Fruit fly (Drosophila melanogaster) whole organism, embryonic: ENCODE measurements around the gene teq.

ENCODE experiments used
- Bdp1 ChIP-seq: fragments of 200-800 bp; sonication (Bioruptor generic); optimal IDR thresholded peaks from 3 replicates; lab custom pipeline; 2016; ENCODE audit warnings: missing biosample characterization, missing genetic modification characterization
- CG10209 ChIP-seq: fragments of 200-800 bp; sonication (Bioruptor generic); optimal IDR thresholded peaks from 3 replicates; lab custom pipeline; 2017; ENCODE audit warnings: missing biosample characterization, mild to moderate bottlenecking, missing genetic modification characterization, missing genetic modification reagents
- CG10321 ChIP-seq: fragments of 200-800 bp; sonication (Bioruptor generic); IDR thresholded peaks from 2 replicates; pipeline ENCODE4 v1.3.6; 2022; ENCODE audit warnings: missing biosample characterization, missing genetic modification characterization
- CG10543 ChIP-seq: fragments of 200-800 bp; sonication (Bioruptor generic); optimal IDR thresholded peaks from 3 replicates; lab custom pipeline; 2017; ENCODE audit warnings: missing biosample characterization, mild to moderate bottlenecking, missing genetic modification characterization, moderate library complexity
- CG10565 ChIP-seq: fragments of 200-800 bp; sonication (Bioruptor generic); optimal IDR thresholded peaks from 3 replicates; lab custom pipeline; 2016; ENCODE audit warnings: missing biosample characterization, mild to moderate bottlenecking, missing genetic modification characterization
- CG10654 ChIP-seq: fragments of 200-800 bp; sonication (Bioruptor generic); optimal IDR thresholded peaks from 2 replicates; lab custom pipeline; 2016; ENCODE audit warnings: missing biosample characterization, missing genetic modification characterization
- CG11456 ChIP-seq: fragments of 200-800 bp; sonication (Bioruptor generic); IDR thresholded peaks from 3 replicates; pipeline ENCODE4 v1.3.6; 2022; ENCODE audit warnings: missing biosample characterization, missing genetic modification characterization
- CG12104 ChIP-seq: fragments of 200-800 bp; sonication (Bioruptor generic); optimal IDR thresholded peaks from 3 replicates; lab custom pipeline; 2016; ENCODE audit warnings: missing biosample characterization, missing genetic modification characterization
- CG12659 ChIP-seq: fragments of 200-800 bp; sonication (Bioruptor generic); optimal IDR thresholded peaks from 3 replicates; lab custom pipeline; 2017; ENCODE audit warnings: mild to moderate bottlenecking, missing biosample characterization, missing genetic modification reagents, missing genetic modification characterization
- CG12942 ChIP-seq: fragments of 200-800 bp; sonication (Bioruptor generic); optimal IDR thresholded peaks from 3 replicates; lab custom pipeline; 2016; ENCODE audit warnings: missing biosample characterization, missing genetic modification characterization
- CG14965 ChIP-seq: fragments of 200-800 bp; sonication (Bioruptor generic); optimal IDR thresholded peaks from 2 replicates; lab custom pipeline; 2016; ENCODE audit warnings: missing biosample characterization, missing genetic modification characterization, borderline replicate concordance
- CG15011 ChIP-seq: fragments of 200-800 bp; sonication (Bioruptor generic); optimal IDR thresholded peaks from 3 replicates; lab custom pipeline; 2018; ENCODE audit warnings: missing biosample characterization, mild to moderate bottlenecking, missing genetic modification characterization
- CG15601 ChIP-seq: fragments of 200-800 bp; sonication (Bioruptor generic); optimal IDR thresholded peaks from 3 replicates; lab custom pipeline; 2019; ENCODE audit warnings: missing biosample characterization, mild to moderate bottlenecking, missing genetic modification characterization, moderate library complexity
- CG1602 ChIP-seq: fragments of 200-800 bp; sonication (Bioruptor generic); optimal IDR thresholded peaks from 3 replicates; lab custom pipeline; 2016; ENCODE audit warnings: missing biosample characterization, missing genetic modification characterization
- CG17186 ChIP-seq: fragments of 200-800 bp; sonication (Bioruptor generic); optimal IDR thresholded peaks from 3 replicates; lab custom pipeline; 2017; ENCODE audit warnings: missing biosample characterization, missing genetic modification reagents, missing genetic modification characterization
- CG17612 ChIP-seq: fragments of 200-800 bp; sonication (Bioruptor generic); IDR thresholded peaks from 2 replicates; pipeline ENCODE4 v1.3.6; 2022; ENCODE audit warnings: missing biosample characterization, missing genetic modification characterization
- CG17829 ChIP-seq: fragments of 200-800 bp; optimal IDR thresholded peaks from 2 replicates; lab custom pipeline; 2019; ENCODE audit warnings: missing biosample characterization, mild to moderate bottlenecking, missing genetic modification characterization, moderate library complexity
- CG2199 ChIP-seq: fragments of 200-800 bp; sonication (Bioruptor generic); IDR thresholded peaks from 3 replicates; pipeline ENCODE4 v1.3.6; 2022; ENCODE audit warnings: missing biosample characterization, missing genetic modification characterization
- CG32767 ChIP-seq: fragments of 200-800 bp; sonication (Bioruptor generic); IDR thresholded peaks from 2 replicates; pipeline ENCODE4 v1.3.6; 2022; ENCODE audit warnings: missing biosample characterization, missing genetic modification characterization
- CG3281 ChIP-seq: fragments of 200-800 bp; sonication (Bioruptor generic); optimal IDR thresholded peaks from 3 replicates; lab custom pipeline; 2017; ENCODE audit warnings: missing biosample characterization, mild to moderate bottlenecking, missing genetic modification characterization
- CG7839 ChIP-seq: fragments of 200-800 bp; sonication (Bioruptor generic); optimal IDR thresholded peaks from 3 replicates; lab custom pipeline; 2018; ENCODE audit warnings: missing biosample characterization, mild to moderate bottlenecking, missing genetic modification characterization, moderate library complexity
- CG9727 ChIP-seq: fragments of 200-800 bp; sonication (Bioruptor generic); optimal IDR thresholded peaks from 3 replicates; lab custom pipeline; 2017; ENCODE audit warnings: missing biosample characterization, mild to moderate bottlenecking, missing genetic modification characterization
- HLH54F ChIP-seq: fragments of 200-800 bp; sonication (Bioruptor generic); optimal IDR thresholded peaks from 3 replicates; lab custom pipeline; 2016; ENCODE audit warnings: missing biosample characterization, missing genetic modification characterization
- HmgD ChIP-seq: fragments of 200-800 bp; sonication (Bioruptor generic); optimal IDR thresholded peaks from 3 replicates; lab custom pipeline; 2016; ENCODE audit warnings: missing biosample characterization, missing genetic modification characterization
- Hmx ChIP-seq: fragments of 200-800 bp; sonication (Bioruptor generic); optimal IDR thresholded peaks from 2 replicates; lab custom pipeline; 2016; ENCODE audit warnings: missing biosample characterization, missing genetic modification characterization
- Hr78 ChIP-seq, 2 experiments: fragments of 200-800 bp in 1 of 2; fragments of >200 bp in 1 of 2; sonication (Bioruptor generic) in 1 of 2; optimal IDR thresholded peaks; 2 replicates each; lab custom pipeline; 2017 to 2019; ENCODE audit warnings: missing biosample characterization in 2 of 2, missing genetic modification characterization in 2 of 2, mild to moderate bottlenecking in 1 of 2, moderate library complexity in 1 of 2
- NC2β ChIP-seq: fragments of 200-800 bp; sonication (Bioruptor generic); optimal IDR thresholded peaks from 2 replicates; lab custom pipeline; 2016; ENCODE audit warnings: missing biosample characterization, missing genetic modification characterization
- Poxn ChIP-seq: fragments of 200-800 bp; sonication (Bioruptor generic); IDR thresholded peaks from 2 replicates; pipeline ENCODE4 v1.3.6; 2022; ENCODE audit warnings: missing biosample characterization, missing genetic modification characterization
- Scr ChIP-seq: fragments of 200-800 bp; sonication (Bioruptor generic); IDR thresholded peaks from 2 replicates; pipeline ENCODE4 v1.3.6; 2022; ENCODE audit warnings: missing biosample characterization, missing genetic modification characterization; ENCODE audit not compliant: partially characterized antibody
- Sry-β ChIP-seq: fragments of 200-800 bp; sonication (Bioruptor generic); optimal IDR thresholded peaks from 2 replicates; lab custom pipeline; 2018; ENCODE audit warnings: missing biosample characterization, mild to moderate bottlenecking, missing genetic modification characterization, moderate library complexity
- Ssrp ChIP-seq: fragments of 200-800 bp; sonication (Bioruptor generic); optimal IDR thresholded peaks from 2 replicates; lab custom pipeline; 2018; ENCODE audit warnings: missing biosample characterization, mild to moderate bottlenecking, missing genetic modification characterization, moderate library complexity
- Stat92E ChIP-seq, 3 experiments: fragments of >200 bp in 2 of 3; fragments of 200-800 bp in 1 of 3; sonication (Bioruptor generic) in 1 of 3; optimal IDR thresholded peaks; 2 replicates each; lab custom pipeline; 2017 to 2019; ENCODE audit warnings: missing biosample characterization in 3 of 3, missing genetic modification characterization in 3 of 3, mild to moderate bottlenecking in 1 of 3, moderate library complexity in 1 of 3
- amos ChIP-seq: fragments of 200-800 bp; sonication (Bioruptor generic); IDR thresholded peaks from 2 replicates; pipeline ENCODE4 v1.3.6; 2022; ENCODE audit warnings: missing biosample characterization, missing genetic modification characterization; ENCODE audit not compliant: partially characterized antibody
- ap ChIP-seq: fragments of 200-800 bp; sonication (Bioruptor generic); IDR thresholded peaks from 2 replicates; pipeline ENCODE4 v1.3.6; 2022; ENCODE audit warnings: missing biosample characterization, missing genetic modification characterization
- ato ChIP-seq: fragments of 200-800 bp; sonication (Bioruptor generic); IDR thresholded peaks from 2 replicates; pipeline ENCODE4 v1.3.6; 2022; ENCODE audit warnings: missing biosample characterization, missing genetic modification characterization; ENCODE audit not compliant: partially characterized antibody
- bsh ChIP-seq, 2 experiments: fragments of 200-800 bp; sonication (Bioruptor generic); optimal IDR thresholded peaks; 2 replicates each; lab custom pipeline; 2017 to 2018; ENCODE audit warnings: mild to moderate bottlenecking in 2 of 2, missing biosample characterization in 2 of 2, missing genetic modification characterization in 2 of 2, moderate library complexity in 1 of 2
- dm ChIP-seq: fragments of 200-800 bp; sonication (Bioruptor generic); optimal IDR thresholded peaks from 3 replicates; lab custom pipeline; 2016; ENCODE audit warnings: missing biosample characterization, missing genetic modification characterization
- ewg ChIP-seq: fragments of 200-800 bp; sonication (Bioruptor generic); optimal IDR thresholded peaks from 3 replicates; lab custom pipeline; 2017; ENCODE audit warnings: mild to moderate bottlenecking, missing biosample characterization, missing genetic modification reagents, missing genetic modification characterization
- ham ChIP-seq: fragments of 200-800 bp; sonication (Bioruptor generic); IDR thresholded peaks from 2 replicates; pipeline ENCODE4 v1.3.6; 2022; ENCODE audit warnings: missing biosample characterization, missing genetic modification characterization
- klu ChIP-seq: fragments of 200-800 bp; sonication (Bioruptor generic); IDR thresholded peaks from 2 replicates; pipeline ENCODE4 v1.3.6; 2022; ENCODE audit warnings: missing biosample characterization, missing genetic modification characterization
- lab ChIP-seq: fragments of 200-800 bp; sonication (Bioruptor generic); optimal IDR thresholded peaks from 3 replicates; lab custom pipeline; 2017; ENCODE audit warnings: missing biosample characterization, missing genetic modification characterization, mild to moderate bottlenecking, moderate library complexity, missing genetic modification reagents
- odd ChIP-seq: fragments of 200-800 bp; sonication (Bioruptor generic); optimal IDR thresholded peaks from 2 replicates; lab custom pipeline; 2017; ENCODE audit warnings: missing biosample characterization, mild to moderate bottlenecking, missing genetic modification characterization
- rib ChIP-seq: fragments of 200-800 bp; sonication (Bioruptor generic); IDR thresholded peaks from 2 replicates; pipeline ENCODE4 v1.3.6; 2022; ENCODE audit warnings: missing biosample characterization, missing genetic modification characterization
- salm ChIP-seq: fragments of 200-800 bp; sonication (Bioruptor generic); optimal IDR thresholded peaks from 2 replicates; lab custom pipeline; 2018; ENCODE audit warnings: missing biosample characterization, mild to moderate bottlenecking, missing genetic modification characterization
- sd ChIP-seq: fragments of 200-800 bp; sonication (Bioruptor generic); optimal IDR thresholded peaks from 3 replicates; lab custom pipeline; 2018; ENCODE audit warnings: missing biosample characterization, mild to moderate bottlenecking, missing genetic modification characterization, moderate library complexity
- vfl ChIP-seq: fragments of 200-800 bp; sonication (Bioruptor generic); optimal IDR thresholded peaks from 2 replicates; lab custom pipeline; 2016; ENCODE audit warnings: missing biosample characterization, missing genetic modification characterization
- wdn ChIP-seq: fragments of 200-800 bp; sonication (Bioruptor generic); IDR thresholded peaks from 2 replicates; pipeline ENCODE4 v1.3.6; 2022; ENCODE audit warnings: missing biosample characterization, missing genetic modification characterization

teq gene

DNA sequence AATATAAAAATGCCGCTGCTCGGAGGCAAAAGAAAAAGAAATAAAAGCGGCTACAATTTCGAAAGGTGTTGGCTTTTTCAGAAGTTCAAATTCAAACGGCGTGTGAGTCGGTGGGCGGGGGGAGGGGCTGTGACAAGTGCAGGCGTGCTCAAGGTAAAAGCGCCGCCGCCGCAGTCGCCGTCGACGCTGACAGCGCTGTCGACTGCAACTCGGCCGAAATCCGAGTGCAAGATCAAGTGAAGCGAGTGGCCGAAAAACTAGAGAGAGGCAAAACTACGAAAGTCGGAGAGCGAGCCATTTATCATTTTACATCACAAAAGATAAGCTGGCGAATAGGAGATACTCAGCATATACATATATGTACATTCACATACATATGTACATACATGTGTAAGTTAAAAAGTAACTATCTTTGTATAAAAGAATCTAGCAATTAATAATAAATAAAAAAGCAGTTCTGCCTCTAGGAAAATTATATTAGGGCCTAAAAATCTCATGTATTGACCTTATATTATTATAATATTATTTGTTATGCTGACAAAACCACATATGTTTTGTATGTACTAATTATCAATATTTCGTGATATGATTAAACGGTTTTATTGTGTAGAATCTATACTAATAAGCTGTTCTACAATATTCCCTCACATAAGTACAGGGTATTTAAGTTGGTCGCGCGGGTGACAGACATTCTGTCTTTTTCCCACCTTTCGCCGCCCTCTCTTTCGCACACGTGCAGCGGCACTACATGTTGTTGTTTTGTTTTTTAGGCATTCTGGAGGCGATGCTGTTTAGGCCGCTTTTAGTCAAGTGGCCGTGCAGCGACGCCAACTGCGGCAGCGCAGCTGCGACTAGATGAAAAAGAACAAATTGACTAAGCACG, 54.5 kb downstream of the teq start (continued):
- peak; percentile 23 for TF ChIP-seq CG12942 (GFP tag; lab: Kevin White, UChicago)
- peak in 1 of 3 experiments; percentile 26 for TF ChIP-seq Stat92E (GFP tag; optimal IDR thresholded peaks at IDR 0.05; lab: Kevin White, UChicago)
- peak; percentile 57 for TF ChIP-seq ewg
- peak; percentile 60; the same call in 1 of the 2 replicates for TF ChIP-seq CG10321 (GFP tag; lab: Robert Waterston, UW)
- peak; percentile 75 for TF ChIP-seq CG15601
- no peak for TF ChIP-seq HLH54F (GFP tag; lab: Kevin White, UChicago)
- peak; percentile 24 for TF ChIP-seq CG10654 (GFP tag; lab: Kevin White, UChicago)
- peak; percentile 50 for TF ChIP-seq CG3281 (GFP tag; lab: Kevin White, UChicago)
- peak; percentile 52 for TF ChIP-seq CG15011 (GFP tag; lab: Kevin White, UChicago)
- TF ChIP-seq amos (GFP tag; lab: Robert Waterston, UW) = no peak
- TF ChIP-seq Hmx (GFP tag; lab: Kevin White, UChicago) = no peak
- peak; percentile 76 for TF ChIP-seq CG9727
- no peak for TF ChIP-seq dm (GFP tag; lab: Kevin White, UChicago)
- TF ChIP-seq CG10565 (GFP tag; lab: Kevin White, UChicago) = no peak
- peak; percentile 16 for TF ChIP-seq sd (tag; lab: Kevin White, UChicago)
- TF ChIP-seq Hr78 (GFP tag; optimal IDR thresholded peaks at IDR 0.05; lab: Kevin White, UChicago) = peak in 1 of 2 experiments; percentile 44
- no peak for TF ChIP-seq ato (GFP tag; lab: Robert Waterston, UW)
- no peak for TF ChIP-seq Sry-β (GFP tag; lab: Kevin White, UChicago)
- no peak for TF ChIP-seq Scr (GFP tag; lab: Robert Waterston, UW)
- no peak for TF ChIP-seq vfl (GFP tag; lab: Kevin White, UChicago)
- TF ChIP-seq CG12659 = peak; percentile 59
- peak; percentile 73 for TF ChIP-seq CG17829 (tag; lab: Kevin White, UChicago)
- TF ChIP-seq salm (tag; lab: Kevin White, UChicago) = peak; percentile 53
- peak; percentile 77 for TF ChIP-seq CG10209 (GFP tag; lab: Kevin White, UChicago)
- TF ChIP-seq HmgD (GFP tag; lab: Kevin White, UChicago) = no peak
- no peak for TF ChIP-seq CG10543 (GFP tag; lab: Kevin White, UChicago)
- TF ChIP-seq Ssrp (tag; lab: Kevin White, UChicago) = peak; percentile 84
- TF ChIP-seq CG11456 = no peak
- no peak for TF ChIP-seq wdn (GFP tag; lab: Robert Waterston, UW)
- TF ChIP-seq rib = peak; percentile 48; the same call in 1 of the 2 replicates
- TF ChIP-seq CG1602 (GFP tag; lab: Kevin White, UChicago) = peak; percentile 78
- peak; percentile 70 for TF ChIP-seq CG7839 (tag; lab: Kevin White, UChicago)
- 0 out of 3 replicates have a peak, but pooled peaks have one; percentile 54 for TF ChIP-seq CG2199 (GFP tag; lab: Robert Waterston, UW)
- TF ChIP-seq CG14965 (GFP tag; lab: Kevin White, UChicago) = no peak
- TF ChIP-seq Poxn = no peak
- peak; percentile 32 for TF ChIP-seq CG12104
- peak in 1 of 2 experiments; percentile 82 for TF ChIP-seq bsh (GFP tag; optimal IDR thresholded peaks at IDR 0.05; lab: Kevin White, UChicago)
- TF ChIP-seq ham (GFP tag; lab: Robert Waterston, UW) = no peak
- no peak for TF ChIP-seq CG17186 (GFP tag; lab: Kevin White, UChicago)
- no peak for TF ChIP-seq klu (GFP tag; lab: Robert Waterston, UW)
- TF ChIP-seq CG17612 (GFP tag; lab: Robert Waterston, UW) = no peak
- TF ChIP-seq odd (GFP tag; lab: Kevin White, UChicago) = peak; percentile 68
- 0 out of 2 replicates have a peak, but pooled peaks have one; percentile 19 for TF ChIP-seq ap
- TF ChIP-seq lab (GFP tag; lab: Kevin White, UChicago) = peak; percentile 39
- no peak for TF ChIP-seq Bdp1 (GFP tag; lab: Kevin White, UChicago)
- TF ChIP-seq CG32767 (GFP tag; lab: Robert Waterston, UW) = peak; percentile 58; the same call in 1 of the 2 replicates
- TF ChIP-seq NC2β (GFP tag; lab: Kevin White, UChicago) = no peak
